Worm (Caenorhabditis elegans) whole organism, L4 larva: ENCODE data around the gene fbxb-99.

Source experiments
- F49E8.2 ChIP-seq: sonication (generic microtip); optimal IDR thresholded peaks from 2 replicates; lab custom pipeline; 2016; ENCODE audit warnings: missing compliant biosample characterization, mild to moderate bottlenecking, missing genetic modification characterization, borderline replicate concordance
- cey-2 ChIP-seq: sonication (generic microtip); optimal IDR thresholded peaks from 3 replicates; lab custom pipeline; 2017; ENCODE audit warnings: missing genetic modification characterization, mild to moderate bottlenecking, missing compliant biosample characterization, antibody characterized with exemption, borderline replicate concordance; ENCODE audit not compliant: insufficient read depth
- daf-12 ChIP-seq: fragments of 150-350 bp; optimal IDR thresholded peaks from 2 replicates; lab custom pipeline; 2014; ENCODE audit warnings: missing biosample characterization, missing genetic modification reagents, missing genetic modification characterization
- lin-39 ChIP-seq: fragments of 150-350 bp; optimal IDR thresholded peaks from 2 replicates; lab custom pipeline; 2014; ENCODE audit warnings: missing biosample characterization, missing genetic modification reagents, missing genetic modification characterization
- lsy-2 ChIP-seq, 2 experiments: fragments of 150-350 bp in 1 of 2; sonication (generic microtip) in 1 of 2; optimal IDR thresholded peaks; 2 replicates each; lab custom pipeline; 2014 to 2017; ENCODE audit warnings: missing biosample characterization in 2 of 2, missing genetic modification characterization in 2 of 2
- unc-62 ChIP-seq, 3 experiments: fragments of 150-350 bp in 1 of 3; sonication (generic microtip); optimal IDR thresholded peaks in 2 of 3; peaks in 1 of 3; 1 replicate in 1 of 3; 2 replicates in 2 of 3; lab custom pipeline; 2014 to 2017; ENCODE audit warnings: missing biosample characterization in 3 of 3, missing genetic modification characterization in 3 of 3, missing genetic modification reagents in 3 of 3, missing genotype in 1 of 3

- no peak for TF ChIP-seq F49E8.2
- TF ChIP-seq unc-62 (GFP tag; optimal IDR thresholded peaks at IDR 0.05 in 1 of 2; lab: Kevin White, UChicago) = peak in 1 of 2 experiments; percentile 11
- no peak for TF ChIP-seq unc-62 (tag; optimal IDR thresholded peaks at IDR 0.05; lab: Kevin White, UChicago)
- no peak for TF ChIP-seq cey-2 (tag; lab: Kevin White, UChicago)
- TF ChIP-seq lsy-2 (tag; optimal IDR thresholded peaks at IDR 0.05; lab: Kevin White, UChicago) = no peak
- TF ChIP-seq lin-39 (tag; lab: Kevin White, UChicago) = no peak
- TF ChIP-seq daf-12 (tag; lab: Kevin White, UChicago) = no peak
These were observed 44.5 kb downstream of the fbxb-99 start, which contains the start of gene fbxb-90 for ce11 chrII:3748719-3749118.
